Fruit fly (Drosophila melanogaster): ENCODE data around the gene CG8578.

The CG8578 gene

DNA sequence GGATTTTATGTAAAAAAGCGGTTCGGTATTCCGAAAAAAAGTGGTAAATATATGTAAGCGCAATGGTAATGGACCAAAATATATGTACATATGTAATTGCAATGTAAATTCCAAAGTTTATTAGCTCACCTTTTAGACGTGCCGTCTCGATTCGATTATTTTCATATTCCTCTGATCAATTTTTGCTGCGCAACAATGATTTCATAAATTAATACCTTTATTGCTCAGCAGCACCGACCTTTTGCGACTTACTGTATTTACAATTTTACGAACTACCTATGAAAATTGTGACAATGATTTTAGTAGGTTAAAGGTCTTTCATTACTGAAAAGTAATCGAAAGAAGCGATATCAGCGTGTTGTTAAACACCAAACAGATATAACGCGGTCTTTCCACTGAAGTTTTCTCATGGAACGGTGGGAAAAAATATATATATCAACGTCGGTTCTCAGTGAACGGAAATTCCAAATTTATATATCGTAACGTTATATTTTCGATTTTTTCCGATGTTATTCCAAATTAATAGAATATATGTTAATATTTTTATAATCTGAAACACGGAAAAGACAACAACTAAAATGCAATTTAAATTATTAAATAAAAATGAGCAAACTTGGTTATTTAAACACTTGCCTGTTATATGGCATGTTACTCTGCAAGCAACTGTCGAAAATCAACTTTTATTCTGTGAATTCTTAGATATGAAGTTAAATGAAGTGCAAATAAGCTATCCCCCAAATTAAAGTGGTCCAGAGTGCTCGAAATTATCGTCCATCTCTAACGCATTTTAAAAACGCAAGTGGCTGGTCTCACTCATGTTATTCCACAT is 45.7 kb downstream of the CG8578 start, which contains the start of the genes MSBP and CG15916 (continued):
- no peak for TF ChIP-seq cas (GFP tag; IDR thresholded peaks at IDR 0.05)
- no peak for TF ChIP-seq lov (optimal IDR thresholded peaks at IDR 0.05)
- no peak for TF ChIP-seq lov (GFP tag; IDR thresholded peaks at IDR 0.05)
- TF ChIP-seq CG4854 (GFP tag; optimal IDR thresholded peaks at IDR 0.05) = no peak
- TF ChIP-seq MTF-1 (GFP tag; optimal IDR thresholded peaks at IDR 0.05; ENCODE audit: borderline replicate concordance) = no peak
- TF ChIP-seq CG13296 (GFP tag; optimal IDR thresholded peaks at IDR 0.05) = no peak
- no peak for TF ChIP-seq peb (GFP tag; IDR thresholded peaks at IDR 0.05)
- no peak for TF ChIP-seq CG3281 (GFP tag; optimal IDR thresholded peaks at IDR 0.05)
- no peak for TF ChIP-seq fru (optimal IDR thresholded peaks at IDR 0.05)
- TF ChIP-seq nerfin-2 (GFP tag; IDR thresholded peaks at IDR 0.05; ENCODE audit: partially characterized antibody) = no peak
- TF ChIP-seq fd64A (GFP tag; optimal IDR thresholded peaks at IDR 0.05) = no peak
- no peak for TF ChIP-seq seq (GFP tag; IDR thresholded peaks at IDR 0.05)
- TF ChIP-seq CG11504 (tag; optimal IDR thresholded peaks at IDR 0.05) = no peak
- TF ChIP-seq emc (GFP tag; optimal IDR thresholded peaks at IDR 0.05) = no peak
- TF ChIP-seq org-1 (GFP tag; optimal IDR thresholded peaks at IDR 0.05) = no peak
- peak; percentile 43 for TF ChIP-seq fd96Cb (tag; optimal IDR thresholded peaks at IDR 0.05)
- TF ChIP-seq ewg (GFP tag; optimal IDR thresholded peaks at IDR 0.05) = peak; percentile 3
- TF ChIP-seq Nf-YB (GFP tag; optimal IDR thresholded peaks at IDR 0.05) = no peak
- TF ChIP-seq Xbp1 (GFP tag; optimal IDR thresholded peaks at IDR 0.05) = peak; percentile 19
- TF ChIP-seq HmgZ (tag; optimal IDR thresholded peaks at IDR 0.05) = no peak
- peak; percentile 59 for TF ChIP-seq CG12391 (tag; optimal IDR thresholded peaks at IDR 0.05)
- TF ChIP-seq Nf-YC (tag; optimal IDR thresholded peaks at IDR 0.05) = peak; percentile 14
- no peak for TF ChIP-seq Bteb2 (GFP tag; optimal IDR thresholded peaks at IDR 0.05)
- TF ChIP-seq corto (GFP tag; optimal IDR thresholded peaks at IDR 0.05) = no peak
- peak; percentile 58 for TF ChIP-seq CG2678 (tag; optimal IDR thresholded peaks at IDR 0.05)
- peak; percentile 12 for TF ChIP-seq Max (GFP tag; optimal IDR thresholded peaks at IDR 0.05)
- TF ChIP-seq CG12071 (GFP tag; optimal IDR thresholded peaks at IDR 0.05) = no peak
- TF ChIP-seq CG6765 (GFP tag; optimal IDR thresholded peaks at IDR 0.05) = no peak
- TF ChIP-seq CrebB (tag; optimal IDR thresholded peaks at IDR 0.05) = no peak
- TF ChIP-seq CG18262 (tag; optimal IDR thresholded peaks at IDR 0.05) = peak; percentile 48
- TF ChIP-seq Mrtf (GFP tag; IDR thresholded peaks at IDR 0.05) = 0 out of 3 replicates have a peak, but pooled peaks have one; percentile 27
- no peak for TF ChIP-seq ash1 (GFP tag; optimal IDR thresholded peaks at IDR 0.05)
- TF ChIP-seq CG12299 (tag; optimal IDR thresholded peaks at IDR 0.05) = no peak
- peak; percentile 39 for TF ChIP-seq bcd (GFP tag; optimal IDR thresholded peaks at IDR 0.05)
- 0 out of 2 replicates have a peak, but pooled peaks have one; percentile 8 for TF ChIP-seq Taf1 (GFP tag; IDR thresholded peaks at IDR 0.05)
- TF ChIP-seq dmrt99B (tag; optimal IDR thresholded peaks at IDR 0.05) = no peak
- TF ChIP-seq CG17829 (tag; optimal IDR thresholded peaks at IDR 0.05) = peak; percentile 41
- TF ChIP-seq gce (GFP tag; IDR thresholded peaks at IDR 0.05) = no peak
- TF ChIP-seq CG11456 (GFP tag; IDR thresholded peaks at IDR 0.05) = no peak
- TF ChIP-seq ac (GFP tag; optimal IDR thresholded peaks at IDR 0.05) = no peak
- peak; percentile 41 for TF ChIP-seq CG9727 (GFP tag; optimal IDR thresholded peaks at IDR 0.05)
- TF ChIP-seq caup (GFP tag; optimal IDR thresholded peaks at IDR 0.05; ENCODE audit: severe bottlenecking) = no peak
- no peak for TF ChIP-seq CG1832 (GFP tag; optimal IDR thresholded peaks at IDR 0.05)
- no peak for TF ChIP-seq Fer2 (tag; optimal IDR thresholded peaks at IDR 0.05)
- 0 out of 2 replicates have a peak, but pooled peaks have one; percentile 24 for TF ChIP-seq amos (GFP tag; IDR thresholded peaks at IDR 0.05; ENCODE audit: partially characterized antibody)
- no peak for TF ChIP-seq CG7963 (GFP tag; IDR thresholded peaks at IDR 0.05; ENCODE audit: partially characterized antibody)
- no peak for TF ChIP-seq CG14667 (GFP tag; IDR thresholded peaks at IDR 0.05)
- TF ChIP-seq usp (GFP tag; optimal IDR thresholded peaks at IDR 0.05) = no peak
- no peak for TF ChIP-seq CG4328 (GFP tag; optimal IDR thresholded peaks at IDR 0.05)

Data from whole organism, embryonic.